Worm (Caenorhabditis elegans) whole organism, young adult: ENCODE measurements around the gene sri-78.

Experiments used
- him-1 ChIP-seq: sonication (generic microtip); optimal IDR thresholded peaks from 2 replicates; lab custom pipeline; 2016; ENCODE audit warnings: missing genotype, missing genetic modification reagents, missing genetic modification characterization, missing compliant biosample characterization
- mes-4 ChIP-seq: sonication (generic microtip); optimal IDR thresholded peaks from 2 replicates; lab custom pipeline; 2016; ENCODE audit warnings: missing genotype, missing genetic modification characterization, missing compliant biosample characterization
- snpc-4 ChIP-seq, 5 experiments: fragments of 150-350 bp in 1 of 5; sonication (generic microtip) in 4 of 5; optimal IDR thresholded peaks; 2 replicates each; lab custom pipeline; 2014 to 2018; ENCODE audit warnings: missing genetic modification characterization in 5 of 5, missing biosample characterization in 3 of 5, antibody characterized with exemption in 2 of 5, mild to moderate bottlenecking in 2 of 5, missing compliant biosample characterization in 2 of 5, missing genotype in 2 of 5, moderate library complexity in 2 of 5, missing genetic modification reagents in 1 of 5
- unc-62 ChIP-seq: fragments of 150-350 bp; optimal IDR thresholded peaks from 2 replicates; lab custom pipeline; 2014; ENCODE audit warnings: missing biosample characterization, missing genetic modification reagents, missing genetic modification characterization
- ztf-18 ChIP-seq: sonication (generic microtip); optimal IDR thresholded peaks from 2 replicates; lab custom pipeline; 2016; ENCODE audit warnings: missing genotype, mild to moderate bottlenecking, missing genetic modification characterization, missing compliant biosample characterization

DNA sequence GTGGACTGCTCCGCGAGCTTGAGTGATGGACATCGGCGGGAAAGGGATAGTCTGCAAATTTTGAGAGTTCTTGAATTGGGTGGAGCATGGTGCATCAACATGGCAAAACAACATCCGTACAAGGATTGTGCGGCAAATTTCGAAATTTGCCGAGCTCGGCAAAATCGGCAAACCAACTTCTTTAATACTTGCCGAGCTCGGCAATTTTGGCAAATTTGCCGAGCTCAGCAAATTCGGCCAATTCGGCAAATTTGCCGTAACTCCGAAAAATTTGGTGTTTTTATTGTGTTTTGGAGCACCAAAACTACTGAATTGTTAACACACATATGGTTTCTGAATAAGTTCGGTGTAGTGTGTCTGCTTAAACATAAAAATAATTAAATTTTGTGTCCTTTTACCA lies 14.9 kb upstream of the sri-78 start, which contains the start of gene fbxc-55:
- no peak for TF ChIP-seq mes-4 (tag; lab: Kevin White, UChicago)
- TF ChIP-seq unc-62, result no peak
- no peak for TF ChIP-seq him-1
- TF ChIP-seq ztf-18 (tag; lab: Kevin White, UChicago), result no peak
- no peak for TF ChIP-seq snpc-4 (GFP tag; optimal IDR thresholded peaks at IDR 0.05; lab: Kevin White, UChicago)
- no peak for TF ChIP-seq snpc-4 (tag; optimal IDR thresholded peaks at IDR 0.05; lab: Kevin White, UChicago)
